Fruit fly (Drosophila melanogaster) Kc167 (cell line): ENCODE measurements around the gene brv3.

Experiments used
- Myc ChIP-seq: fragments of >200 bp; optimal IDR thresholded peaks from 2 replicates; lab custom pipeline; 2017; ENCODE audit warnings: missing external identifiers
- Sin3A ChIP-seq: fragments of >200 bp; optimal IDR thresholded peaks from 2 replicates; lab custom pipeline; 2018; ENCODE audit warnings: missing external identifiers
- h ChIP-seq: fragments of >200 bp; optimal IDR thresholded peaks from 3 replicates; lab custom pipeline; 2018; ENCODE audit warnings: missing external identifiers
- insv ChIP-seq: fragments of >200 bp; optimal IDR thresholded peaks from 3 replicates; lab custom pipeline; 2018; ENCODE audit warnings: missing external identifiers
- psq ChIP-seq: fragments of >200 bp; optimal IDR thresholded peaks from 2 replicates; lab custom pipeline; 2017; ENCODE audit warnings: missing external identifiers
- ttk ChIP-seq: sonication (Bioruptor generic); optimal IDR thresholded peaks from 2 replicates; lab custom pipeline; 2017; ENCODE audit warnings: missing external identifiers

DNA sequence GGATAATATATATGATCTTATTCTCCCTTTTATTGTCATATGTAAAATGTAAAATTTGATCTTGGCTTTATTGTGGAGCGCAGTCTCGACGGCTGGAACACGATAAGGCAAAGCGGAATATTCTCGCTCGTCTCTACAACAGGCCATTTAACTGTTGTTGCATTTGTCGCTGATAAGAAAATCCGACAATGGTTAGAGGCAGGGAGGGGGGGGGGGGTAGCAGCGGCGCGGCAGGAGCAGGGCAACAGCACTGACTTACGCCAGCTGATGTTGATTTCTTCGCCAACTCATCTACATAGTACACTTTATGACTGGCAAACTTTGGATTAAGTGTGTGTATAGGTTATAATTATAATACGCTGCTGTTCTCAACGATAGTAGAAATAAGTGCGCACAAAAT lies 37.4 kb upstream of the brv3 start:
- TF ChIP-seq psq (lab: Kevin White, UChicago) = no peak
- no peak for TF ChIP-seq insv (lab: Kevin White, UChicago)
- no peak for TF ChIP-seq ttk (lab: Kevin White, UChicago)
- TF ChIP-seq h (lab: Kevin White, UChicago) = no peak
- no peak for TF ChIP-seq Myc (lab: Kevin White, UChicago)
- no peak for TF ChIP-seq Sin3A (lab: Kevin White, UChicago)
